Worm (Caenorhabditis elegans) whole organism, L2 larva: ENCODE measurements around the gene dgk-5.

ENCODE experiments used
- egl-27 ChIP-seq: sonication (generic microtip); optimal IDR thresholded peaks from 3 replicates; lab custom pipeline; 2017; ENCODE audit warnings: missing biosample characterization, missing genetic modification reagents, missing genetic modification characterization
- lin-13 ChIP-seq: fragments of 150-350 bp; optimal IDR thresholded peaks from 2 replicates; lab custom pipeline; 2014; ENCODE audit warnings: missing biosample characterization, missing genetic modification reagents, missing genetic modification characterization
- nhr-11 ChIP-seq: fragments of 150-350 bp; optimal IDR thresholded peaks from 2 replicates; lab custom pipeline; 2014; ENCODE audit warnings: missing biosample characterization, missing genetic modification characterization
- nhr-25 ChIP-seq: fragments of 150-350 bp; sonication (generic microtip); optimal IDR thresholded peaks from 3 replicates; lab custom pipeline; 2014; ENCODE audit warnings: missing biosample characterization, missing genetic modification characterization
- nhr-77 ChIP-seq: fragments of 150-350 bp; optimal IDR thresholded peaks from 2 replicates; lab custom pipeline; 2014; ENCODE audit warnings: missing biosample characterization, missing genetic modification characterization

- no peak for TF ChIP-seq nhr-11 (tag; lab: Kevin White, UChicago)
- TF ChIP-seq egl-27, result no peak
- TF ChIP-seq nhr-77 (tag; lab: Kevin White, UChicago), result no peak
- no peak for TF ChIP-seq nhr-25 (tag; lab: Kevin White, UChicago)
- TF ChIP-seq lin-13 (GFP tag; lab: Kevin White, UChicago), result no peak
Measured at ce11 chrII:6493709-6494326, 22.9 kb upstream of the dgk-5 start.
